Worm (Caenorhabditis elegans): ENCODE results near the gene mrck-1.

- no peak for TF ChIP-seq Y79H2A.3 (GFP tag; conservative IDR thresholded peaks at IDR 0.05)
- TF ChIP-seq ama-1 (optimal IDR thresholded peaks at IDR 0.05) = no peak
- no peak for TF ChIP-seq ama-1 (GFP tag; optimal IDR thresholded peaks at IDR 0.05)
- no peak for TF ChIP-seq B0019.2 (GFP tag; conservative IDR thresholded peaks at IDR 0.05)
- TF ChIP-seq tbx-9 (tag; optimal IDR thresholded peaks at IDR 0.05; ENCODE audit: borderline replicate concordance) = no peak
- TF ChIP-seq unc-130 (GFP tag; optimal IDR thresholded peaks at IDR 0.05) = no peak
- no peak for TF ChIP-seq nhr-120 (GFP tag; IDR thresholded peaks at IDR 0.05)
- no peak for TF ChIP-seq unc-62 (GFP tag; optimal IDR thresholded peaks at IDR 0.05)
- TF ChIP-seq pha-4 (tag; optimal IDR thresholded peaks at IDR 0.05) = no peak
Observed at ce11 chrV:6249135-6249534, 18.0 kb downstream of the mrck-1 start.
